Fruit fly (Drosophila melanogaster) whole organism, prepupa: Measurements from ENCODE around the gene CG45095.
A peak's percentile ranks its signal among the peaks of the same experiment; 100 is the strongest.

Experiments used
- CG10631 ChIP-seq: fragments of 200-800 bp; sonication (Bioruptor generic); optimal IDR thresholded peaks from 2 replicates; lab custom pipeline; 2016; ENCODE audit warnings: missing biosample characterization, missing genetic modification characterization
- CG1621 ChIP-seq: fragments of 200-800 bp; sonication (Bioruptor generic); optimal IDR thresholded peaks from 3 replicates; lab custom pipeline; 2018; ENCODE audit warnings: missing biosample characterization, mild to moderate bottlenecking, missing genetic modification characterization
- CG16779 ChIP-seq: fragments of 200-800 bp; sonication (Bioruptor generic); optimal IDR thresholded peaks from 3 replicates; lab custom pipeline; 2017; ENCODE audit warnings: missing biosample characterization, mild to moderate bottlenecking, missing genetic modification characterization
- CG31627 ChIP-seq: fragments of 200-800 bp; sonication (Bioruptor generic); optimal IDR thresholded peaks from 3 replicates; lab custom pipeline; 2016; ENCODE audit warnings: missing biosample characterization, missing genetic modification characterization
- CG6276 ChIP-seq: fragments of 200-800 bp; sonication (Bioruptor generic); optimal IDR thresholded peaks from 2 replicates; lab custom pipeline; 2017; ENCODE audit warnings: missing biosample characterization, mild to moderate bottlenecking, missing genetic modification characterization
- CG6792 ChIP-seq: fragments of 200-800 bp; sonication (Bioruptor generic); optimal IDR thresholded peaks from 3 replicates; lab custom pipeline; 2016; ENCODE audit warnings: missing biosample characterization, missing genetic modification characterization
- CG6808 ChIP-seq: fragments of 200-800 bp; sonication (Bioruptor generic); optimal IDR thresholded peaks from 3 replicates; lab custom pipeline; 2017; ENCODE audit warnings: missing biosample characterization, missing genetic modification characterization, mild to moderate bottlenecking, moderate library complexity, missing genetic modification reagents
- CG7368 ChIP-seq: fragments of 200-800 bp; sonication (Bioruptor generic); optimal IDR thresholded peaks from 3 replicates; lab custom pipeline; 2016; ENCODE audit warnings: missing biosample characterization, missing genetic modification characterization
- Eip75B ChIP-seq: fragments of 200-800 bp; sonication (Bioruptor generic); optimal IDR thresholded peaks from 3 replicates; lab custom pipeline; 2016; ENCODE audit warnings: missing biosample characterization, missing genetic modification characterization
- Eip78C ChIP-seq: fragments of 200-800 bp; sonication (Bioruptor generic); peaks from one replicate; lab custom pipeline; 2016; ENCODE audit warnings: missing biosample characterization, missing genetic modification characterization
- Ets21C ChIP-seq: fragments of 200-800 bp; sonication (Bioruptor generic); optimal IDR thresholded peaks from 3 replicates; lab custom pipeline; 2016; ENCODE audit warnings: missing biosample characterization, missing genetic modification characterization
- Ets96B ChIP-seq: fragments of 200-800 bp; optimal IDR thresholded peaks from 2 replicates; lab custom pipeline; 2019; ENCODE audit warnings: missing biosample characterization, mild to moderate bottlenecking, missing genetic modification characterization, moderate library complexity
- Gug ChIP-seq: fragments of 200-800 bp; sonication (Bioruptor generic); IDR thresholded peaks from 2 replicates; pipeline ENCODE4 v1.3.6; 2022; ENCODE audit warnings: missing biosample characterization, missing genetic modification characterization
- Hr39 ChIP-seq: fragments of 200-800 bp; sonication (Bioruptor generic); optimal IDR thresholded peaks from 2 replicates; lab custom pipeline; 2016; ENCODE audit warnings: missing biosample characterization, missing genetic modification characterization
- Lpt ChIP-seq: fragments of 200-800 bp; sonication (Bioruptor generic); optimal IDR thresholded peaks from 3 replicates; lab custom pipeline; 2016; ENCODE audit warnings: missing biosample characterization, missing genetic modification characterization
- Sox14 ChIP-seq: fragments of 200-800 bp; sonication (Bioruptor generic); optimal IDR thresholded peaks from 3 replicates; lab custom pipeline; 2016; ENCODE audit warnings: missing biosample characterization, missing genetic modification characterization
- Sox15 ChIP-seq: fragments of 200-800 bp; sonication (Bioruptor generic); optimal IDR thresholded peaks from 3 replicates; lab custom pipeline; 2016; ENCODE audit warnings: missing biosample characterization, missing genetic modification characterization
- achi ChIP-seq: fragments of 200-800 bp; sonication (Bioruptor generic); optimal IDR thresholded peaks from 3 replicates; lab custom pipeline; 2016; ENCODE audit warnings: missing biosample characterization, missing genetic modification characterization
- acj6 ChIP-seq: fragments of 200-800 bp; sonication (Bioruptor generic); optimal IDR thresholded peaks from 3 replicates; lab custom pipeline; 2016; ENCODE audit warnings: missing biosample characterization, missing genetic modification characterization
- cyc ChIP-seq: fragments of 200-800 bp; sonication (Bioruptor generic); optimal IDR thresholded peaks from 3 replicates; lab custom pipeline; 2016; ENCODE audit warnings: missing biosample characterization, missing genetic modification characterization
- dsx ChIP-seq: fragments of 200-800 bp; optimal IDR thresholded peaks from 3 replicates; lab custom pipeline; 2019; ENCODE audit warnings: missing biosample characterization, mild to moderate bottlenecking, missing genetic modification characterization, moderate library complexity; ENCODE audit not compliant: poor library complexity, severe bottlenecking
- esn ChIP-seq: fragments of 200-800 bp; sonication (Bioruptor generic); optimal IDR thresholded peaks from 2 replicates; lab custom pipeline; 2016; ENCODE audit warnings: missing biosample characterization, mild to moderate bottlenecking, missing genetic modification characterization, moderate library complexity
- fkh ChIP-seq: fragments of 200-800 bp; sonication (Bioruptor generic); optimal IDR thresholded peaks from 3 replicates; lab custom pipeline; 2017; ENCODE audit warnings: missing biosample characterization, mild to moderate bottlenecking, missing genetic modification characterization, moderate library complexity
- net ChIP-seq: fragments of 200-800 bp; sonication (Bioruptor generic); optimal IDR thresholded peaks from 3 replicates; lab custom pipeline; 2016; ENCODE audit warnings: missing biosample characterization, missing genetic modification characterization
- pdm3 ChIP-seq: fragments of 200-800 bp; sonication (Bioruptor generic); optimal IDR thresholded peaks from 3 replicates; lab custom pipeline; 2016; ENCODE audit warnings: missing biosample characterization, missing genetic modification characterization
- spab ChIP-seq: fragments of 200-800 bp; sonication (Bioruptor generic); optimal IDR thresholded peaks from 2 replicates; lab custom pipeline; 2017; ENCODE audit warnings: missing biosample characterization, mild to moderate bottlenecking, missing genetic modification characterization, missing genetic modification reagents
- ss ChIP-seq, 2 experiments: fragments of 200-800 bp; sonication (Bioruptor generic); optimal IDR thresholded peaks; 2 replicates in 1 of 2; 3 replicates in 1 of 2; lab custom pipeline; 2017 to 2018; ENCODE audit warnings: mild to moderate bottlenecking in 2 of 2, missing biosample characterization in 2 of 2, missing genetic modification characterization in 2 of 2, moderate library complexity in 1 of 2
- topi ChIP-seq: fragments of 200-800 bp; sonication (Bioruptor generic); optimal IDR thresholded peaks from 3 replicates; lab custom pipeline; 2016; ENCODE audit warnings: missing biosample characterization, missing genetic modification characterization

The CG45095 gene

DNA sequence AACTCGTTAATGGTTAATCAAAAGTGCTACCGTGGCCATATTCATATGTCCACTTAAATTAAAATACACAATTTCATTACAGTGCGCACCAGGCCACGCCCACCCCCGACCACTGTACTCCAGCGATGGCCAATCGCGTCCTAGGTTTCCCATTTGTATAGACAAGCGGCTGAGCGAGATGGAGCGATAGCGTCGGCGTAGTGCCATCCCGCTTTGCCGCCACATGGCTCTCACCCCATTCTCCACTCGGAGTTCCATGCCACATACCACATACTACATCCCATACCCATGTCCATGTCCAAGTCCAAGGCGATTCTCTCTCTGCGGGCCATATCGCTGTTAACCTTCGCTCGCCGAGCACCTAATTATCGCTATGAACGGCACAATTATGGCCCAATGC, 21.9 kb upstream of the CG45095 start:
- no peak for TF ChIP-seq cyc (GFP tag; lab: Kevin White, UChicago)
- TF ChIP-seq pdm3: no peak
- TF ChIP-seq CG6808 (GFP tag; lab: Kevin White, UChicago): no peak
- TF ChIP-seq Hr39 (GFP tag; lab: Kevin White, UChicago): no peak
- no peak for TF ChIP-seq Ets21C (GFP tag; lab: Kevin White, UChicago)
- TF ChIP-seq Eip75B (GFP tag; lab: Kevin White, UChicago): no peak
- no peak for TF ChIP-seq Ets96B (tag; lab: Kevin White, UChicago)
- no peak for TF ChIP-seq Sox15 (GFP tag; lab: Kevin White, UChicago)
- no peak for TF ChIP-seq topi (GFP tag; lab: Kevin White, UChicago)
- no peak for TF ChIP-seq CG6792 (GFP tag; lab: Kevin White, UChicago)
- TF ChIP-seq net (GFP tag; lab: Kevin White, UChicago): no peak
- no peak for TF ChIP-seq achi (GFP tag; lab: Kevin White, UChicago)
- no peak for TF ChIP-seq CG10631 (GFP tag; lab: Kevin White, UChicago)
- no peak for TF ChIP-seq Lpt (GFP tag; lab: Kevin White, UChicago)
- TF ChIP-seq Eip78C (GFP tag; lab: Kevin White, UChicago): peak; percentile 52
- no peak for TF ChIP-seq spab (GFP tag; lab: Kevin White, UChicago)
- TF ChIP-seq fkh (GFP tag; lab: Kevin White, UChicago): peak; percentile 93
- TF ChIP-seq dsx (GFP tag; lab: Kevin White, UChicago): no peak
- TF ChIP-seq, all 60 proteins: peak for 2

DNA sequence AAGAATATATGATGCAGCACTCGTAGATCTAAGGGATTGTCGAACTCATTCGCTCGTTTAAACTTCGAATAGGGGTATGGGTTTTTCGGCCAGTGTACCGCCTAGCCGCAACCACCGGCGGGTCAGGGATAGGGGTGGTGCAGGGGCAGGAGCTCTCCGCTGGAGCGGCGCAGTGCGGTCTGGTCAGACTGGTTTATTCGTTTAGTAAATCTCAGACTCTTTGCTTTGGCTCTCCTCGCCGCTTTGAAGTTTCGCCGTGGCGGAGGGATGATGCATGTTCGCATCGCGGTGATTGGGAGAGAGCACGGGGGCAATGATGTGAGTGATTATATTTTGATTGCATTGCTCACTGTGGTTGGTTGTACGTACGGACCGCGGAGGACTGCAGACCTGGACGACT, 20.0 kb upstream of the CG45095 start, which contains the start of gene fd96Ca:
Gene fd96Ca (plus strand): TSS at position 337 of the 400 bp plus-strand sequence.
- no peak for TF ChIP-seq cyc (GFP tag; lab: Kevin White, UChicago)
- no peak for TF ChIP-seq CG16779 (tag; lab: Kevin White, UChicago)
- TF ChIP-seq CG1621 (tag; lab: Kevin White, UChicago): peak; percentile 3

DNA sequence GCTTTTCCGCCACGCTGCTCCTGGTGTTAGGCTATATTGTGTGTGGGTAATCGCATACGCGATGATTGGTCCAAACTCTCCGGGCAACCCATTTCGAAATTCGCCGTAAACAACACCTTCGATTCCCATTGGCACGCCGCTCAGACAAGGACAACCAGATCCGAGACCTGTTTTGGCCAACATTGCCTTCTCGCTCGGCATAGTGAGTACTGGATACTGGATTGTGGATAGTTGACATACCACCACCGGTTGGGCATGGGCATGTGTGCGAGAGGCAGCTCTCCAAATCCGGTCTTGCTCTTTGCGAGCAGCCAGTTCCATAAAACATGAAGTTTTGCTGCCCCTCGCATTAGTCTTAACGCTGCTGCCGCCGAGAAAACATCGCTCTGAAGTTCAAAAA, 7.7 kb upstream of the CG45095 start, which contains the start of gene fd96Cb:
Gene fd96Cb (plus strand): TSS at position 374 of the 400 bp plus-strand sequence.
- TF ChIP-seq ss (GFP tag; optimal IDR thresholded peaks at IDR 0.05; lab: Kevin White, UChicago) (peak in 1 of 2 experiments; percentile 32), CG1621 (tag; lab: Kevin White, UChicago) (peak; percentile 87), CG6276 (GFP tag; lab: Kevin White, UChicago) (no peak), Ets21C (GFP tag; lab: Kevin White, UChicago) (no peak)

DNA sequence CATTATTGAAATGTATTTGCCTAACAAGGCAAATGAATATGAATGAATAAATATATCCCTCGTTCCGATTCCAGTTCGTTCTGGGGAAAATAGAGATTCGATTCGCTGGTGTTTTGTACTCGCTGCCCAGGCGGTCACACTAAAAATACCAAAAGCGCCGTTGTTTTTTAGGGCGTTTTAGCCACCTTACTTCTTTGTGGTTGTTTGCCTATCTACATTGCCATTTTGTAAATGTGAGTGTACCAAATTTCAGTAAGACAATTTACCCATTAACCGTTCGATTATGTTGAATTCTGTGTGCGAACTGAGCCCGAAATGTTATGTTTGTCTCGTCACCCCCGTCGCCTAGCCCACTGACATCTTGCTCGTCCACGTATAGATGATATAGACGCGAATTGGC, 4.9 kb upstream of the CG45095 start, which contains the start of the genes CG33095 and CG33096:
Gene CG33095 (plus strand): TSS at position 187 of the 400 bp plus-strand sequence.
Gene CG33096 (plus strand): TSS at position 187 of the 400 bp plus-strand sequence.
- TF ChIP-seq CG6792 (GFP tag; lab: Kevin White, UChicago): no peak
- peak; percentile 79 for TF ChIP-seq Sox14
- TF ChIP-seq, all 60 proteins: peak for 1

DNA sequence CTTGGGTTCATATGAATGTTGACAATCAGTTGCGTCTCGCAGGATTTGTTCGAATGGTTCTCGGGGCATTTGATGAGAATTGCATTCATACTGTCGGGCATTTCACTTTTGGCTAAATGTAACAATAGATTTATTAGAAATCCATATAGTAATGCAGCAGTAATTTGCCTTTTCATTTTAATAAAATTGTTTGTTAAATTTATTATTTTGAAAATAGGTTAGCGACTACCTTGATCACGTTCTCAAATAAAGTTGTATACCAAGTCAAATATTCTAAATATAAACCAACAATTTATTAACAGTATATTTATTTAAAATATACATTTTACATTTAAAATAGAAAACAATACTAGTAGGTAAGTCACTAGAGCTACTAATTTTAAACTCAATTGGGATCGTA, 6.6 kb downstream of the CG45095 start, which contains the start of gene CG34027:
Gene CG34027 (minus strand): TSS at position 101 of the 400 bp plus-strand sequence.
- TF ChIP-seq acj6 (GFP tag; lab: Kevin White, UChicago) (no peak), Gug (GFP tag; lab: Robert Waterston, UW) (no peak), Ets21C (GFP tag; lab: Kevin White, UChicago) (no peak), CG31627 (GFP tag; lab: Kevin White, UChicago) (no peak), CG16779 (tag; lab: Kevin White, UChicago) (no peak), CG6808 (GFP tag; lab: Kevin White, UChicago) (no peak)

DNA sequence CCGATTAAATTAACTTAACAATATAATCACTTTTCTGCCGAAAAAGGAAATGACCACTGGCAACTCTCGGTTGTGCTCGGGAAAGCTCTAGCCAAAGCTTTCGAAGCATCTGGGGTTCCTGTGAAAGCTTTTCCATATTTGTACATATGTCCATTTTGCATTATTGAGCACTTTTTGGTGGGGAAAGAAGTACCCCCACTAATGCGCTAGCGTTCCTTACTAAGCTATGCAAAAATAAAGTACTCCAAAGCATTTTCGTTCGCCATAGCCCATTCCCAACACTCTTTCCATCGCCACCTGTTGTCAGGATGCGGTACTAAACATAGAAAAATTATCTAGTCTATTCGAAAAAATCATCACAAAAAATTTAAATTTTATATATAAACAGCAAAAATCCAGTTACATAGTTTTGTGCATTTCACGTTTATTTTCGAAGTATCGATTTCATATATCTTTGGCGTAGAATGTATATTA, 10.2 kb downstream of the CG45095 start, which contains the start of gene Nepl16:
Gene Nepl16 (minus strand): TSS at position 51 of the 474 bp plus-strand sequence.
- TF ChIP-seq esn (no peak), CG7368 (no peak)
- TF ChIP-seq, all 60 proteins: peak for 0
